Worm (Caenorhabditis elegans): Measurements from ENCODE around the gene srg-30.
A peak's percentile ranks its signal among the peaks of the same experiment; 100 is the strongest.

The srg-30 gene

DNA sequence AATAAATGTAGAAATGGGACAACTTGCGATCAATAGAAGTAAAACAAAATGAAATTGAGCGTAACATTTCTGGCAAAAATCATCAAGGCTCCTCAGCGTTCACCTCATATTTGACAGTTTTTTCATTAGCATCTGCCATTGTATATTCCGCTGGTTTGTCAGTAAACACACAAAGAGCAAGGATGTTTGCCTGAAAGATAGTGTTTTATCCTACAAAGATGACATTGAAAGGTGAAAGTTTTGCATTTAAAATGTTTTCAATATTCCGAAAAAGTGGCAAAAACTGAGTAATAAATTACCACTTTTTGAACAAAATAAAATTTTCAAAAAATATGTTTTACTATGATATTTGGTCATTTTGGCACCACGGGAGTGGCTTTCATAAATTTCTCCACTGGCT, 32.2 kb downstream of the srg-30 start:
- TF ChIP-seq nfya-1 (tag; optimal IDR thresholded peaks at IDR 0.05; ENCODE audit: insufficient read depth) (no peak), ceh-16 (tag; optimal IDR thresholded peaks at IDR 0.05) (no peak), ztf-11 (tag; optimal IDR thresholded peaks at IDR 0.05) (no peak), hmg-11 (tag; optimal IDR thresholded peaks at IDR 0.05) (no peak), egl-5 (tag; optimal IDR thresholded peaks at IDR 0.05) (no peak), egl-27 (tag; optimal IDR thresholded peaks at IDR 0.05) (no peak), sea-2 (GFP tag; optimal IDR thresholded peaks at IDR 0.05) (no peak), elt-2 (tag; optimal IDR thresholded peaks at IDR 0.05) (no peak), daf-12 (tag; optimal IDR thresholded peaks at IDR 0.05) (no peak), ztf-4 (tag; optimal IDR thresholded peaks at IDR 0.05) (no peak), nhr-28 (tag; optimal IDR thresholded peaks at IDR 0.05) (no peak)

ce11 chrV:6685499-6685898, 32.6 kb downstream of the srg-30 start:
- TF ChIP-seq eor-1 (tag; optimal IDR thresholded peaks at IDR 0.05) (no peak), lin-39 (tag; optimal IDR thresholded peaks at IDR 0.05) (no peak), ZK546.5 (tag; optimal IDR thresholded peaks at IDR 0.05) (no peak), daf-12 (tag; optimal IDR thresholded peaks at IDR 0.05) (no peak), elt-2 (tag; optimal IDR thresholded peaks at IDR 0.05) (no peak), hmg-11 (tag; optimal IDR thresholded peaks at IDR 0.05) (no peak), sea-2 (GFP tag; optimal IDR thresholded peaks at IDR 0.05) (no peak), ceh-9 (tag; optimal IDR thresholded peaks at IDR 0.05) (no peak), elt-1 (tag; optimal IDR thresholded peaks at IDR 0.05) (no peak), aly-2 (tag; optimal IDR thresholded peaks at IDR 0.05) (no peak), pha-4 (tag; optimal IDR thresholded peaks at IDR 0.05) (no peak), ama-1 (optimal IDR thresholded peaks at IDR 0.05) (no peak), egl-5 (tag; optimal IDR thresholded peaks at IDR 0.05) (no peak), fos-1 (tag; optimal IDR thresholded peaks at IDR 0.05) (no peak), nfya-1 (tag; optimal IDR thresholded peaks at IDR 0.05; ENCODE audit: insufficient read depth) (no peak)

- no peak for TF ChIP-seq daf-12 (tag; optimal IDR thresholded peaks at IDR 0.05)
- TF ChIP-seq nfya-1 (tag; optimal IDR thresholded peaks at IDR 0.05; ENCODE audit: insufficient read depth) = no peak
- TF ChIP-seq ceh-9 (tag; optimal IDR thresholded peaks at IDR 0.05) = no peak
- no peak for TF ChIP-seq ama-1 (optimal IDR thresholded peaks at IDR 0.05)
- TF ChIP-seq hmg-11 (tag; optimal IDR thresholded peaks at IDR 0.05) = no peak
- no peak for TF ChIP-seq nhr-23 (tag; optimal IDR thresholded peaks at IDR 0.05)
- no peak for TF ChIP-seq ztf-11 (tag; optimal IDR thresholded peaks at IDR 0.05)
- no peak for TF ChIP-seq mml-1 (tag; optimal IDR thresholded peaks at IDR 0.05)
These were observed 33.6 kb downstream of the srg-30 start for ce11 chrV:6684541-6684940.

ce11 chrV:6683740-6684139, 34.4 kb downstream of the srg-30 start:
- peak; percentile 36 for TF ChIP-seq lin-39 (tag; optimal IDR thresholded peaks at IDR 0.05)
- TF ChIP-seq egl-27 (tag; optimal IDR thresholded peaks at IDR 0.05) = no peak

- no peak for TF ChIP-seq fos-1 (tag; optimal IDR thresholded peaks at IDR 0.05)
- TF ChIP-seq nhr-43 (tag; optimal IDR thresholded peaks at IDR 0.05; ENCODE audit: poor library complexity, severe bottlenecking) = no peak
- TF ChIP-seq nhr-25 (tag; optimal IDR thresholded peaks at IDR 0.05) = no peak
- no peak for TF ChIP-seq eor-1 (tag; optimal IDR thresholded peaks at IDR 0.05)
- no peak for TF ChIP-seq mml-1 (tag; optimal IDR thresholded peaks at IDR 0.05)
- no peak for TF ChIP-seq nhr-67 (tag; optimal IDR thresholded peaks at IDR 0.05)
- TF ChIP-seq lin-15B (tag; optimal IDR thresholded peaks at IDR 0.05) = no peak
- no peak for TF ChIP-seq mdl-1 (tag; optimal IDR thresholded peaks at IDR 0.05)
- no peak for TF ChIP-seq egl-5 (tag; optimal IDR thresholded peaks at IDR 0.05)
- no peak for TF ChIP-seq fkh-10 (GFP tag; optimal IDR thresholded peaks at IDR 0.05)
- TF ChIP-seq lin-39 (tag; optimal IDR thresholded peaks at IDR 0.05) = no peak
These were observed 34.9 kb downstream of the srg-30 start for ce11 chrV:6683282-6683681.

DNA sequence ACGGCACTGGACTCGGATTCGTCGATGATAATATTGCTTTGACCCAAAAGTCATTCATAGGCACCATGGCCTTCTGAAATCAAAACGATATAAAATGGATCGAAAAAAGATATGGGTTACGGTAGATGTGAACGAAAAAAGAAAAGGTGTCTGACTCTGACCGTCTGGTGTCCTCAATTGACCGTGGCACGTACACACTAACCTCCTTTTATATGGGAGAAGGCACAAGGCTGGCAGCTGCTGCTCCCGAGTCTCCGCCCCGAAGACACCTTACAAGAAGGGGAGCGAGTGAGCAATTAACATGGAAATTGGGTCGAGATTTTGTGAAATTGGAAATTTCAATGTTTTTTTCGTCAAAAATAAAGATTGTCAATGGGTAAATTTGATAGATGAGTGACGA, 36.6 kb downstream of the srg-30 start, which contains the start of gene egl-46:
Gene egl-46 (minus strand): TSS at position 73 of the 400 bp plus-strand sequence.
- TF ChIP-seq skn-1 (tag; optimal IDR thresholded peaks at IDR 0.05) (no peak), lsy-12 (tag; optimal IDR thresholded peaks at IDR 0.05) (no peak), elt-1 (tag; optimal IDR thresholded peaks at IDR 0.05) (no peak)

Measured in whole organism, L3 larva.